Worm (Caenorhabditis elegans) whole organism, early embryonic: ENCODE data around the gene sri-66.

Experiments used
- F13C5.2 ChIP-seq: sonication (generic microtip); optimal IDR thresholded peaks from 2 replicates; lab custom pipeline; 2017; ENCODE audit warnings: mild to moderate bottlenecking, missing genetic modification characterization, inconsistent platforms, missing compliant biosample characterization
- ama-1 ChIP-seq: fragments of 150-350 bp; optimal IDR thresholded peaks from 2 replicates; lab custom pipeline; 2014
- ceh-13 ChIP-seq: fragments of 200-800 bp; sonication (Bioruptor generic); optimal IDR thresholded peaks from 2 replicates; lab custom pipeline; 2018; ENCODE audit warnings: mild to moderate bottlenecking, missing genetic modification characterization, missing compliant biosample characterization
- ets-7 ChIP-seq: sonication (generic microtip); optimal IDR thresholded peaks from 2 replicates; lab custom pipeline; 2016; ENCODE audit warnings: missing genotype, missing genetic modification characterization, missing compliant biosample characterization
- flt-1 ChIP-seq: fragments of 200-800 bp; sonication (Bioruptor generic); IDR thresholded peaks from 2 replicates; pipeline ENCODE4 v1.3.6; 2022; ENCODE audit warnings: missing genetic modification characterization, missing compliant biosample characterization
- pes-1 ChIP-seq: fragments of 200-800 bp; sonication (Bioruptor generic); IDR thresholded peaks from 2 replicates; pipeline ENCODE4 v1.3.6; 2022; ENCODE audit warnings: missing genetic modification reagents, missing genetic modification characterization, missing compliant biosample characterization
- scrt-1 ChIP-seq: fragments of 200-800 bp; sonication (Bioruptor generic); IDR thresholded peaks from 2 replicates; pipeline ENCODE4 v1.3.6; 2022; ENCODE audit warnings: missing genetic modification characterization, missing compliant biosample characterization
- tra-4 ChIP-seq: sonication (generic microtip); optimal IDR thresholded peaks from 2 replicates; lab custom pipeline; 2017; ENCODE audit warnings: missing genetic modification characterization, missing compliant biosample characterization

DNA sequence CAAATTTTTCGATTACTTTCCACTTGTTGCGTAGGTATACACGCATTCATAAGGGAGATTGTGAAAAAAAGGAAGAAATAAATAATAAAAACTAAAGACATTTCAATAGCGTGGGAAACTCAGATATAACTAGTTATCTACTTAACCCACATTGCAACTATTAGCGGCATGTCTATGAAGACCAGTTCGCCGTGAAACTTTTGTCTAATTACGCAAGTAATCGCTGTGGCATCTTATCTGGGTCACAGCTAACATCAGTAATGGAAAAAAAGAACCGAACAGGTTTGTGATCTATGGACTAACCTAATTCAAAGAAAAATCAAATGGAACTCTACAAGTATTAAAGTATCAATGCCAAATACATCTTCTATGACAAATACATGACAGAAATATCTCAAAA lies 46.9 kb upstream of the sri-66 start, which contains the start of gene clec-241:
- no peak for TF ChIP-seq ets-7
- TF ChIP-seq pes-1 (GFP tag; lab: Robert Waterston, UW), result no peak
- TF ChIP-seq flt-1 (GFP tag; lab: Robert Waterston, UW), result no peak
- TF ChIP-seq ama-1 (lab: Kevin White, UChicago), result no peak
- no peak for TF ChIP-seq tra-4 (tag; lab: Kevin White, UChicago)
- TF ChIP-seq ceh-13 (GFP tag; lab: Kevin White, UChicago), result no peak
- TF ChIP-seq scrt-1, result no peak
- TF ChIP-seq F13C5.2, result no peak
